Fruit fly (Drosophila melanogaster) whole organism, embryonic: ENCODE data around the gene Tollo.

Source experiments
- CG31365 ChIP-seq: fragments of 200-800 bp; sonication (Bioruptor generic); optimal IDR thresholded peaks from 2 replicates; lab custom pipeline; 2018; ENCODE audit warnings: missing biosample characterization, mild to moderate bottlenecking, missing genetic modification characterization
- CG31388 ChIP-seq: fragments of 200-800 bp; sonication (Bioruptor generic); optimal IDR thresholded peaks from 2 replicates; lab custom pipeline; 2016; ENCODE audit warnings: missing biosample characterization, missing genetic modification characterization
- CG9609 ChIP-seq: fragments of 200-800 bp; sonication (Bioruptor generic); optimal IDR thresholded peaks from 3 replicates; lab custom pipeline; 2016; ENCODE audit warnings: missing biosample characterization, missing genetic modification characterization
- Doc2 ChIP-seq: fragments of 200-800 bp; sonication (Bioruptor generic); IDR thresholded peaks from 2 replicates; pipeline ENCODE4 v1.3.6; 2022; ENCODE audit warnings: missing biosample characterization, missing genetic modification characterization
- HmgD ChIP-seq: fragments of 200-800 bp; sonication (Bioruptor generic); optimal IDR thresholded peaks from 3 replicates; lab custom pipeline; 2016; ENCODE audit warnings: missing biosample characterization, missing genetic modification characterization
- ara ChIP-seq: fragments of 200-800 bp; sonication (Bioruptor generic); IDR thresholded peaks from 2 replicates; pipeline ENCODE4 v1.3.6; 2022; ENCODE audit warnings: missing biosample characterization, missing genetic modification characterization
- ato ChIP-seq: fragments of 200-800 bp; sonication (Bioruptor generic); IDR thresholded peaks from 2 replicates; pipeline ENCODE4 v1.3.6; 2022; ENCODE audit warnings: missing biosample characterization, missing genetic modification characterization; ENCODE audit not compliant: partially characterized antibody
- dimm ChIP-seq: fragments of 200-800 bp; sonication (Bioruptor generic); IDR thresholded peaks from 2 replicates; pipeline ENCODE4 v1.3.6; 2022; ENCODE audit warnings: missing biosample characterization, missing genetic modification characterization
- unpg ChIP-seq: fragments of 200-800 bp; sonication (Bioruptor generic); optimal IDR thresholded peaks from 3 replicates; lab custom pipeline; 2018; ENCODE audit warnings: missing biosample characterization, mild to moderate bottlenecking, missing genetic modification characterization, moderate library complexity

dm6 chr3L:15247450-15247849, 12.0 kb downstream of the Tollo start:
- TF ChIP-seq CG9609 (no peak), unpg (no peak), ato (GFP tag; lab: Robert Waterston, UW) (no peak), HmgD (GFP tag; lab: Kevin White, UChicago) (no peak), CG31388 (no peak), CG31365 (tag; lab: Kevin White, UChicago) (no peak), dimm (GFP tag; lab: Robert Waterston, UW) (no peak), Doc2 (no peak), ara (GFP tag; lab: Robert Waterston, UW) (no peak)
